Worm (Caenorhabditis elegans) whole organism, L1 larva: Measurements from ENCODE around the gene Y51B9A.14.

ENCODE experiments used
- C04F5.9 ChIP-seq: sonication (generic microtip); optimal IDR thresholded peaks from 2 replicates; lab custom pipeline; 2016; ENCODE audit warnings: missing genetic modification characterization, missing compliant biosample characterization
- C34B4.2 ChIP-seq: sonication (generic microtip); optimal IDR thresholded peaks from 2 replicates; lab custom pipeline; 2017; ENCODE audit warnings: mild to moderate bottlenecking, missing genetic modification characterization, missing compliant biosample characterization
- aly-2 ChIP-seq: fragments of 150-350 bp; optimal IDR thresholded peaks from 2 replicates; lab custom pipeline; 2014; ENCODE audit warnings: missing biosample characterization, missing genetic modification characterization
- ceh-90 ChIP-seq: sonication (generic microtip); optimal IDR thresholded peaks from 2 replicates; lab custom pipeline; 2016; ENCODE audit warnings: missing genetic modification characterization, missing compliant biosample characterization
- ces-1 ChIP-seq: fragments of 150-350 bp; optimal IDR thresholded peaks from 2 replicates; lab custom pipeline; 2014; ENCODE audit warnings: missing biosample characterization, missing genetic modification reagents, missing genetic modification characterization
- dpl-1 ChIP-seq, 3 experiments: fragments of 150-350 bp in 2 of 3; sonication (generic microtip) in 1 of 3; optimal IDR thresholded peaks; 2 replicates each; lab custom pipeline; 2014 to 2017; ENCODE audit warnings: missing biosample characterization in 3 of 3, missing genetic modification characterization in 3 of 3, missing genetic modification reagents in 3 of 3
- efl-1 ChIP-seq, 4 experiments: fragments of 150-350 bp; optimal IDR thresholded peaks in 3 of 4; peaks in 1 of 4; 1 replicate in 1 of 4; 2 replicates in 3 of 4; lab custom pipeline; 2014; ENCODE audit warnings: missing biosample characterization in 2 of 4, missing genetic modification characterization in 2 of 4, missing genetic modification reagents in 2 of 4
- efl-3 ChIP-seq: fragments of 200-800 bp; sonication (Bioruptor generic); optimal IDR thresholded peaks from 2 replicates; lab custom pipeline; 2018; ENCODE audit warnings: mild to moderate bottlenecking, missing genetic modification characterization, missing compliant biosample characterization
- fkh-4 ChIP-seq: sonication (generic microtip); optimal IDR thresholded peaks from 2 replicates; lab custom pipeline; 2016; ENCODE audit warnings: missing compliant biosample characterization, missing genetic modification characterization, borderline replicate concordance
- fkh-8 ChIP-seq: sonication (generic microtip); optimal IDR thresholded peaks from 2 replicates; lab custom pipeline; 2016; ENCODE audit warnings: mild to moderate bottlenecking, missing genetic modification characterization, missing compliant biosample characterization
- fos-1 ChIP-seq: fragments of 150-350 bp; optimal IDR thresholded peaks from 2 replicates; lab custom pipeline; 2014; ENCODE audit warnings: missing biosample characterization, missing genetic modification characterization
- hpl-2 ChIP-seq: fragments of 150-350 bp; optimal IDR thresholded peaks from 2 replicates; lab custom pipeline; 2014; ENCODE audit warnings: missing biosample characterization, missing genetic modification reagents, missing genetic modification characterization
- isw-1 ChIP-seq: fragments of 200-800 bp; sonication (Bioruptor generic); IDR thresholded peaks from 2 replicates; pipeline ENCODE4 v1.3.6; 2022; ENCODE audit warnings: missing genetic modification characterization, missing compliant biosample characterization
- lin-15B ChIP-seq: fragments of 150-350 bp; sonication (generic microtip); optimal IDR thresholded peaks from 3 replicates; lab custom pipeline; 2014; ENCODE audit warnings: missing biosample characterization, missing genetic modification characterization
- lsy-2 ChIP-seq, 2 experiments: fragments of 150-350 bp; optimal IDR thresholded peaks; 2 replicates each; lab custom pipeline; 2014; ENCODE audit warnings: missing biosample characterization in 2 of 2, missing genetic modification characterization in 2 of 2
- mef-2 ChIP-seq: fragments of 150-350 bp; optimal IDR thresholded peaks from 2 replicates; lab custom pipeline; 2014; ENCODE audit warnings: missing biosample characterization, missing genetic modification characterization
- nhr-11 ChIP-seq: fragments of 150-350 bp; optimal IDR thresholded peaks from 2 replicates; lab custom pipeline; 2014; ENCODE audit warnings: missing biosample characterization, missing genetic modification characterization
- nhr-20 ChIP-seq: sonication (generic microtip); optimal IDR thresholded peaks from 2 replicates; lab custom pipeline; 2016; ENCODE audit warnings: mild to moderate bottlenecking, missing genetic modification characterization, missing compliant biosample characterization
- nhr-28 ChIP-seq: fragments of 150-350 bp; optimal IDR thresholded peaks from 2 replicates; lab custom pipeline; 2014; ENCODE audit warnings: missing biosample characterization, missing genetic modification characterization
- nhr-47 ChIP-seq: sonication (generic microtip); optimal IDR thresholded peaks from 2 replicates; lab custom pipeline; 2016; ENCODE audit warnings: mild to moderate bottlenecking, missing genetic modification characterization, moderate library complexity, missing compliant biosample characterization
- nhr-71 ChIP-seq: sonication (generic microtip); optimal IDR thresholded peaks from 2 replicates; lab custom pipeline; 2016; ENCODE audit warnings: mild to moderate bottlenecking, missing genetic modification characterization, moderate library complexity, missing compliant biosample characterization
- nhr-84 ChIP-seq: sonication (generic microtip); optimal IDR thresholded peaks from 2 replicates; lab custom pipeline; 2017; ENCODE audit warnings: missing biosample characterization, missing genetic modification characterization
- nhr-85 ChIP-seq: sonication (generic microtip); peaks from one replicate; lab custom pipeline; 2016; ENCODE audit warnings: missing genetic modification characterization, inconsistent platforms, missing compliant biosample characterization
- nhr-90 ChIP-seq: sonication (generic microtip); optimal IDR thresholded peaks from 2 replicates; lab custom pipeline; 2016; ENCODE audit warnings: mild to moderate bottlenecking, missing genetic modification characterization, missing compliant biosample characterization; ENCODE audit not compliant: poor library complexity
- pag-3 ChIP-seq: sonication (generic microtip); optimal IDR thresholded peaks from 2 replicates; lab custom pipeline; 2017; ENCODE audit warnings: missing genetic modification characterization, mild to moderate bottlenecking, missing compliant biosample characterization, antibody characterized with exemption, borderline replicate concordance; ENCODE audit not compliant: insufficient read depth
- pqm-1 ChIP-seq: sonication (generic microtip); optimal IDR thresholded peaks from 3 replicates; lab custom pipeline; 2017; ENCODE audit warnings: missing biosample characterization, missing genetic modification characterization
- rnt-1 ChIP-seq: sonication (generic microtip); optimal IDR thresholded peaks from 2 replicates; lab custom pipeline; 2016; ENCODE audit warnings: mild to moderate bottlenecking, missing genetic modification characterization, moderate library complexity, missing compliant biosample characterization
- skn-1 ChIP-seq: fragments of 150-350 bp; optimal IDR thresholded peaks from 2 replicates; lab custom pipeline; 2014; ENCODE audit warnings: missing biosample characterization, missing genetic modification characterization
- snpc-4 ChIP-seq: fragments of 150-350 bp; optimal IDR thresholded peaks from 2 replicates; lab custom pipeline; 2014; ENCODE audit warnings: missing biosample characterization, missing genetic modification characterization
- sptf-1 ChIP-seq: fragments of 150-350 bp; optimal IDR thresholded peaks from 2 replicates; lab custom pipeline; 2014; ENCODE audit warnings: missing biosample characterization, missing genetic modification characterization
- sup-37 ChIP-seq: fragments of 200-800 bp; sonication (Bioruptor generic); optimal IDR thresholded peaks from 2 replicates; lab custom pipeline; 2018; ENCODE audit warnings: mild to moderate bottlenecking, missing genetic modification characterization, missing compliant biosample characterization
- tlp-1 ChIP-seq: fragments of 150-350 bp; optimal IDR thresholded peaks from 2 replicates; lab custom pipeline; 2014; ENCODE audit warnings: missing biosample characterization, missing genetic modification characterization
- unc-130 ChIP-seq: fragments of 150-350 bp; optimal IDR thresholded peaks from 2 replicates; lab custom pipeline; 2017; ENCODE audit warnings: missing biosample characterization, missing genetic modification characterization, inconsistent platforms
- unc-30 ChIP-seq: sonication (generic microtip); optimal IDR thresholded peaks from 2 replicates; lab custom pipeline; 2017; ENCODE audit warnings: missing biosample characterization, missing genetic modification characterization
- unc-62 ChIP-seq: fragments of 150-350 bp; optimal IDR thresholded peaks from 2 replicates; lab custom pipeline; 2014; ENCODE audit warnings: missing biosample characterization, missing genetic modification reagents, missing genetic modification characterization
- vab-15 ChIP-seq: sonication (generic microtip); optimal IDR thresholded peaks from 2 replicates; lab custom pipeline; 2017; ENCODE audit warnings: missing genotype, mild to moderate bottlenecking, missing genetic modification characterization, missing compliant biosample characterization
- zip-4 ChIP-seq: fragments of 200-800 bp; sonication (Bioruptor generic); optimal IDR thresholded peaks from 2 replicates; lab custom pipeline; 2018; ENCODE audit warnings: mild to moderate bottlenecking, missing genetic modification characterization, moderate library complexity, missing compliant biosample characterization
- ztf-4 ChIP-seq: fragments of 150-350 bp; optimal IDR thresholded peaks from 2 replicates; lab custom pipeline; 2014; ENCODE audit warnings: missing biosample characterization, missing genetic modification characterization

The Y51B9A.14 gene

DNA sequence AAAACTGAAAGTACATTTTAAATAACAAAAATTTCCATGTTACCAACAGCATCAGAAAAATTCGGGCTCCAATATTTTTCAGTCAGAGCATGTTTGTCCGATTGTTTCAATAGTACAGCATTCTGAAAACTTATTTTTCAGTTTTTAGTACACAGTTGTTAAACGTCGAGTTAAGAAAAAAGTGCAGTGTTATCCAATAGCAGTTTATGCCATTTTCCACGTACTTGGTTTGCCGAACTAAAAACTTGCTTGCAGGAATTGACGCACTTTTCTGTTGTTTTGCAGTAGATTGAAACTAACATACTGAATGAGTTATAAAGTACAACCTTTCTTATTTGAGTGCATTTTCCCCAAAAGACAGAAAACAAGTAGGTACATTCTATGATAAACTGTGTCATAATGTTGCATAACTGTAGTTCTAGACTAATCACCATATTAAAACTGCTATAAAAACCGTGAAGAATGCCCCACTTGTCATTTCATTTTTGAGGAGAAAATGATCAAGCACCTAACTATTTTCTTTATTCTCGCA is at the start of gene Y51B9A.14, which contains the start of gene Y51B9A.8:
Gene Y51B9A.14, minus strand, starts transcription at position 101 of the 532 bp plus-strand sequence.
Gene Y51B9A.8, plus strand, starts transcription at position 482 of the 532 bp plus-strand sequence.
- TF ChIP-seq ceh-90 (tag; lab: Kevin White, UChicago) (no peak), nhr-20 (no peak), efl-1 (optimal IDR thresholded peaks at IDR 0.05; lab: Kevin White, UChicago) (no peak), efl-1 (GFP tag; optimal IDR thresholded peaks at IDR 0.05 in 1 of 2; lab: Kevin White, UChicago) (no peak), lsy-2 (tag; optimal IDR thresholded peaks at IDR 0.05; lab: Kevin White, UChicago) (no peak), tlp-1 (tag; lab: Kevin White, UChicago) (no peak), nhr-11 (tag; lab: Kevin White, UChicago) (no peak), nhr-90 (tag; lab: Kevin White, UChicago) (no peak), sup-37 (GFP tag; lab: Kevin White, UChicago) (no peak), pqm-1 (tag; lab: Kevin White, UChicago) (no peak), efl-3 (GFP tag; lab: Kevin White, UChicago) (no peak)

- no peak for TF ChIP-seq fkh-4 (tag; lab: Kevin White, UChicago)
- no peak for TF ChIP-seq skn-1 (tag; lab: Kevin White, UChicago)
- TF ChIP-seq C04F5.9 (tag; lab: Kevin White, UChicago) = no peak
- TF ChIP-seq unc-30 (tag; lab: Kevin White, UChicago) = no peak
- no peak for TF ChIP-seq rnt-1
- TF ChIP-seq nhr-28 = no peak
- TF ChIP-seq nhr-20 = peak; percentile 12
Measured at ce11 chrII:9447965-9448364, 49.7 kb upstream of the Y51B9A.14 start, which contains the start of gene chil-18. chil-18 (plus strand) TSS chrII:9448265.

DNA sequence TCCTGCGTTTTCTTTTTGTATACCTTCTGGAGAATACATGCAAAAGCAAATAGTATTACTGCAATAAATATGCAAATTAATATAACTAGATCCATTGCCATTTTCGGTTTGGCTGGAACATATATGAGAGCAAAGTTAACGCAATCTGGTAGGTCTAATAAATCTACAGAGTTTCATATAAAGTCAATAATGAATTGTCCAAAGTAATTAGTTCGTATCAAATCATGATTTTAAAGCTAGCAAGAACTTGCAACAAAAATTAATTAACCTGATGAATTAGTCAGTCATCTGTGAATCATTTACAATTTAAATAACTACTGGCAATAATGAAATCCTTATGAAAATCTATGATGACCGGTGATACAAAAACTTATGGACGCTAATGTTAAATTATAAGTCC is 47.1 kb upstream of the Y51B9A.14 start, which contains the start of gene R09D1.13:
Gene R09D1.13, minus strand, starts transcription at position 101 of the 400 bp plus-strand sequence.
- TF ChIP-seq dpl-1 (GFP tag; optimal IDR thresholded peaks at IDR 0.05; lab: Kevin White, UChicago) (no peak), rnt-1 (no peak), sptf-1 (no peak), nhr-85 (no peak), C34B4.2 (tag; lab: Kevin White, UChicago) (no peak), nhr-47 (no peak), nhr-90 (tag; lab: Kevin White, UChicago) (no peak), unc-62 (GFP tag; lab: Kevin White, UChicago) (no peak), ces-1 (GFP tag; lab: Kevin White, UChicago) (no peak), zip-4 (GFP tag; lab: Kevin White, UChicago) (no peak), hpl-2 (GFP tag; lab: Kevin White, UChicago) (no peak)

DNA sequence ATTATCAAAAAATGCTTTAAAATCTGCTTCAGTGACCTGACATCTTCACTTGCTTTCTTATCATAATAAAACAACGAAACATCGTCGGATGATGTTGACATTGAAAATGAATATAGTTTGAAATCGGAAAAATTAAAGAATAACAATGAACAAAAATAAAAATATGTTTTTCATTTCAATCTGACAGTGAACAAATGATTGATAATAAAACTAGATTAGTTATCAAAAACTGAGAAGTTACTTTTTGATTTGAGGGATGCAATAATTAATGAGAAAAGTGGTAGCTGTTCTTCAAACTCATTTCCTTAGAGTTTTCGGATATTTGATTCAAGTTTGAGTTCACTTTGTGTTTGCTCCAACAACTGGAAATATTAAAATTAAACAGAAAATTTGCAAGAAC is 45.3 kb upstream of the Y51B9A.14 start, which contains the start of gene chil-15:
Gene chil-15, minus strand, starts transcription at position 101 of the 400 bp plus-strand sequence.
- TF ChIP-seq fkh-8 (tag; lab: Kevin White, UChicago) (no peak), skn-1 (tag; lab: Kevin White, UChicago) (no peak), zip-4 (GFP tag; lab: Kevin White, UChicago) (no peak)

DNA sequence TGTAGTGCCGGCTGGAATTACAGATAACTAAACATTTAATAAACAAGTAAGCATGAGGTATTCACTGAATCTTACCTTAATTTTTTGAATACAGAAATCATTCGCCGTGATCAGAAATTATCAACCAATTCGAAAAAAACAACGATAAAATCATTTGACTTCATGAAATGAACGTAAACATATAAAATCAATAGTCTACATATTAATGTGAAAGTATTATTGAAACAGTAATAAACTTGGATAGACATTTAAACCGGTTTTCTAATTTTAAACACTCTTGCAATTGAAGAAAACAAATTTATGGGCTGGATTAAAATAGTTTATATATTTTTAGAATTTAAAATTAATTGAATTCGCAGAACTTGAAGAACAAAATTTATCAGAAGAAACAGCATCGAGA is 43.6 kb upstream of the Y51B9A.14 start, which contains the start of gene chil-16:
Gene chil-16, minus strand, starts transcription at position 101 of the 400 bp plus-strand sequence.
- TF ChIP-seq nhr-84 (tag; lab: Kevin White, UChicago) (no peak), ztf-4 (tag; lab: Kevin White, UChicago) (no peak), isw-1 (GFP tag; lab: Robert Waterston, UW) (no peak), mef-2 (tag; lab: Kevin White, UChicago) (no peak), unc-130 (no peak), pqm-1 (tag; lab: Kevin White, UChicago) (no peak), ces-1 (GFP tag; lab: Kevin White, UChicago) (no peak), pag-3 (tag; lab: Kevin White, UChicago) (no peak), fos-1 (tag; lab: Kevin White, UChicago) (no peak), snpc-4 (tag; lab: Kevin White, UChicago) (no peak), ceh-90 (tag; lab: Kevin White, UChicago) (no peak), nhr-71 (no peak), lsy-2 (tag; optimal IDR thresholded peaks at IDR 0.05; lab: Kevin White, UChicago) (no peak), aly-2 (tag; lab: Kevin White, UChicago) (no peak), vab-15 (tag; lab: Kevin White, UChicago) (no peak), lin-15B (tag; lab: Kevin White, UChicago) (no peak)
